Worm (Caenorhabditis elegans): Measurements from ENCODE around the gene pmk-2.
A peak's percentile ranks its signal among the peaks of the same experiment; 100 is the strongest.
"Not testable (repeated sequence)": the region's sequence is repeated elsewhere in the genome, so short reads cannot be mapped to it uniquely, and the experiment has no call there.

Gene pmk-2

ce11 chrIV:8114535-8114934 is 28.8 kb upstream of the pmk-2 start:
- TF ChIP-seq Y48G9A.11 (GFP tag; IDR thresholded peaks at IDR 0.05) (no peak), zfp-3 (GFP tag; conservative IDR thresholded peaks at IDR 0.05) (no peak), aha-1 (tag) (no peak), F44E2.7 (GFP tag; IDR thresholded peaks at IDR 0.05) (no peak), spr-1 (tag; optimal IDR thresholded peaks at IDR 0.05) (no peak), unc-62 (GFP tag; optimal IDR thresholded peaks at IDR 0.05 in 1 of 2) (peak in 1 of 2 experiments; percentile 94), unc-62 (tag; optimal IDR thresholded peaks at IDR 0.05) (no peak), aly-2 (tag; optimal IDR thresholded peaks at IDR 0.05) (no peak)

- peak; percentile 79 for TF ChIP-seq aha-1 (tag)
- no peak for TF ChIP-seq cey-2 (tag; optimal IDR thresholded peaks at IDR 0.05; ENCODE audit: borderline replicate concordance, insufficient read depth)
These were observed 27.8 kb upstream of the pmk-2 start, which contains the start of gene irld-8 for ce11 chrIV:8115462-8115861. TSS of gene irld-8 (plus strand) at chrIV:8115762.

- TF ChIP-seq duxl-1 (tag; optimal IDR thresholded peaks at IDR 0.05; ENCODE audit: poor library complexity) (no peak), hmg-1.1 (GFP tag; IDR thresholded peaks at IDR 0.05) (no peak), zag-1 (tag; optimal IDR thresholded peaks at IDR 0.05) (no peak), lin-29 (GFP tag; IDR thresholded peaks at IDR 0.05) (no peak), nhr-28 (tag; optimal IDR thresholded peaks at IDR 0.05) (no peak), nhr-25 (tag; optimal IDR thresholded peaks at IDR 0.05; ENCODE audit: borderline replicate concordance, insufficient read depth) (no peak), fkh-10 (GFP tag; optimal IDR thresholded peaks at IDR 0.05) (no peak), spr-1 (tag; optimal IDR thresholded peaks at IDR 0.05) (no peak), ama-1 (optimal IDR thresholded peaks at IDR 0.05) (no peak), ceh-62 (tag; optimal IDR thresholded peaks at IDR 0.05) (no peak), cey-2 (tag; optimal IDR thresholded peaks at IDR 0.05; ENCODE audit: borderline replicate concordance, insufficient read depth) (no peak), ceh-82 (tag; optimal IDR thresholded peaks at IDR 0.05) (no peak)
These were observed 24.5 kb upstream of the pmk-2 start, which contains the start of gene F42G8.8 for ce11 chrIV:8118790-8119189. TSS of gene F42G8.8 (plus strand) at chrIV:8119090.

ce11 chrIV:8122349-8122748 is 21.0 kb upstream of the pmk-2 start, which contains the start of gene erp-44.3:
TSS of gene erp-44.3 (plus strand) at chrIV:8122649.
- not testable (repeated sequence) for TF ChIP-seq arid-1 (GFP tag; conservative IDR thresholded peaks at IDR 0.05); lin-15B (tag; optimal IDR thresholded peaks at IDR 0.05); skn-1 (tag; optimal IDR thresholded peaks at IDR 0.05)

- TF ChIP-seq F26F4.8 (GFP tag; conservative IDR thresholded peaks at IDR 0.05) (0 out of 2 replicates have a peak, but pooled peaks have one; percentile 33), snpc-1.2 (GFP tag; IDR thresholded peaks at IDR 0.05) (peak; percentile 63), Y105C5A.15 (GFP tag; IDR thresholded peaks at IDR 0.05) (0 out of 2 replicates have a peak, but pooled peaks have one; percentile 23), vab-7 (GFP tag; IDR thresholded peaks at IDR 0.05) (peak; percentile 47; the same call in 1 of the 2 replicates), lim-7 (GFP tag; IDR thresholded peaks at IDR 0.05) (peak; percentile 76), egl-43 (GFP tag; IDR thresholded peaks at IDR 0.05) (peak; percentile 59; the same call in 1 of the 2 replicates), dmd-8 (GFP tag; IDR thresholded peaks at IDR 0.05) (0 out of 2 replicates have a peak, but pooled peaks have one; percentile 16)
These were observed 19.8 kb upstream of the pmk-2 start for ce11 chrIV:8123541-8123940.

- TF ChIP-seq hlh-11 (tag; optimal IDR thresholded peaks at IDR 0.05) (no peak), ceh-62 (tag; optimal IDR thresholded peaks at IDR 0.05) (no peak), unc-62 (GFP tag; optimal IDR thresholded peaks at IDR 0.05 in 1 of 2) (no peak), unc-62 (tag; optimal IDR thresholded peaks at IDR 0.05) (no peak), daf-12 (tag; optimal IDR thresholded peaks at IDR 0.05) (no peak), lin-1 (GFP tag; IDR thresholded peaks at IDR 0.05) (no peak), gei-8 (GFP tag; optimal IDR thresholded peaks at IDR 0.05) (no peak), mdt-29 (GFP tag; IDR thresholded peaks at IDR 0.05) (no peak), Y75B8A.6 (GFP tag; IDR thresholded peaks at IDR 0.05) (no peak), nhr-11 (tag; optimal IDR thresholded peaks at IDR 0.05) (no peak), tag-97 (GFP tag; IDR thresholded peaks at IDR 0.05) (no peak), unc-130 (GFP tag; optimal IDR thresholded peaks at IDR 0.05) (no peak), rbr-2 (tag; optimal IDR thresholded peaks at IDR 0.05) (no peak)
These were observed 16.4 kb upstream of the pmk-2 start, which contains the start of gene ceph-41 for ce11 chrIV:8126902-8127301. TSS of gene ceph-41 (plus strand) at chrIV:8127202.

All from whole organism, L4 larva.